Fruit fly (Drosophila melanogaster) whole organism, prepupa: ENCODE measurements around the gene thw.

Experiments
- CG10669 ChIP-seq: fragments of 200-800 bp; sonication (Bioruptor generic); optimal IDR thresholded peaks from 3 replicates; lab custom pipeline; 2018; ENCODE audit warnings: missing biosample characterization, mild to moderate bottlenecking, missing genetic modification characterization, moderate library complexity
- CG11294 ChIP-seq: fragments of 200-800 bp; sonication (Bioruptor generic); IDR thresholded peaks from 2 replicates; pipeline ENCODE4 v1.3.6; 2022; ENCODE audit warnings: missing biosample characterization, missing genetic modification characterization
- CG11902 ChIP-seq: fragments of 200-800 bp; sonication (Bioruptor generic); optimal IDR thresholded peaks from 3 replicates; lab custom pipeline; 2016; ENCODE audit warnings: missing biosample characterization, missing genetic modification characterization
- CG15336 ChIP-seq: fragments of 200-800 bp; sonication (Bioruptor generic); IDR thresholded peaks from 2 replicates; pipeline ENCODE4 v1.3.6; 2022; ENCODE audit warnings: missing biosample characterization, missing genetic modification characterization
- CG16779 ChIP-seq: fragments of 200-800 bp; sonication (Bioruptor generic); optimal IDR thresholded peaks from 3 replicates; lab custom pipeline; 2017; ENCODE audit warnings: missing biosample characterization, mild to moderate bottlenecking, missing genetic modification characterization
- CG3032 ChIP-seq: fragments of 200-800 bp; optimal IDR thresholded peaks from 2 replicates; lab custom pipeline; 2019; ENCODE audit warnings: missing biosample characterization, mild to moderate bottlenecking, missing genetic modification characterization, moderate library complexity
- CG31627 ChIP-seq: fragments of 200-800 bp; sonication (Bioruptor generic); optimal IDR thresholded peaks from 3 replicates; lab custom pipeline; 2016; ENCODE audit warnings: missing biosample characterization, missing genetic modification characterization
- CG32006 ChIP-seq: fragments of 200-800 bp; sonication (Bioruptor generic); optimal IDR thresholded peaks from 3 replicates; lab custom pipeline; 2017; ENCODE audit warnings: missing biosample characterization, mild to moderate bottlenecking, missing genetic modification characterization
- CG34406 ChIP-seq: fragments of 200-800 bp; sonication (Bioruptor generic); optimal IDR thresholded peaks from 3 replicates; lab custom pipeline; 2016; ENCODE audit warnings: missing biosample characterization, missing genetic modification characterization
- CG6163 ChIP-seq: fragments of 200-800 bp; sonication (Bioruptor generic); IDR thresholded peaks from 3 replicates; pipeline ENCODE4 v1.3.6; 2022; ENCODE audit warnings: missing biosample characterization, missing genetic modification characterization
- CG6792 ChIP-seq: fragments of 200-800 bp; sonication (Bioruptor generic); optimal IDR thresholded peaks from 3 replicates; lab custom pipeline; 2016; ENCODE audit warnings: missing biosample characterization, missing genetic modification characterization
- CG6808 ChIP-seq: fragments of 200-800 bp; sonication (Bioruptor generic); optimal IDR thresholded peaks from 3 replicates; lab custom pipeline; 2017; ENCODE audit warnings: missing biosample characterization, missing genetic modification characterization, mild to moderate bottlenecking, moderate library complexity, missing genetic modification reagents
- CG7368 ChIP-seq: fragments of 200-800 bp; sonication (Bioruptor generic); optimal IDR thresholded peaks from 3 replicates; lab custom pipeline; 2016; ENCODE audit warnings: missing biosample characterization, missing genetic modification characterization
- CG8632 ChIP-seq: fragments of 200-800 bp; sonication (Bioruptor generic); optimal IDR thresholded peaks from 3 replicates; lab custom pipeline; 2016; ENCODE audit warnings: missing biosample characterization, missing genetic modification characterization
- CG9139 ChIP-seq: fragments of 200-800 bp; sonication (Bioruptor generic); optimal IDR thresholded peaks from 3 replicates; lab custom pipeline; 2017; ENCODE audit warnings: missing biosample characterization, mild to moderate bottlenecking, missing genetic modification characterization
- Eip78C ChIP-seq: fragments of 200-800 bp; sonication (Bioruptor generic); peaks from one replicate; lab custom pipeline; 2016; ENCODE audit warnings: missing biosample characterization, missing genetic modification characterization
- Eip93F ChIP-seq: fragments of 200-800 bp; sonication (Bioruptor generic); optimal IDR thresholded peaks from 2 replicates; lab custom pipeline; 2016; ENCODE audit warnings: missing biosample characterization, mild to moderate bottlenecking, missing genetic modification characterization
- Ets21C ChIP-seq: fragments of 200-800 bp; sonication (Bioruptor generic); optimal IDR thresholded peaks from 3 replicates; lab custom pipeline; 2016; ENCODE audit warnings: missing biosample characterization, missing genetic modification characterization
- Ets96B ChIP-seq: fragments of 200-800 bp; optimal IDR thresholded peaks from 2 replicates; lab custom pipeline; 2019; ENCODE audit warnings: missing biosample characterization, mild to moderate bottlenecking, missing genetic modification characterization, moderate library complexity
- Hr38 ChIP-seq: sonication (Bioruptor generic); optimal IDR thresholded peaks from 2 replicates; lab custom pipeline; 2016; ENCODE audit warnings: missing biosample characterization, missing genetic modification characterization
- Met ChIP-seq: fragments of 200-800 bp; sonication (Bioruptor generic); optimal IDR thresholded peaks from 3 replicates; lab custom pipeline; 2016; ENCODE audit warnings: missing biosample characterization, missing genetic modification characterization
- OdsH ChIP-seq: fragments of 200-800 bp; sonication (Bioruptor generic); optimal IDR thresholded peaks from 3 replicates; lab custom pipeline; 2016; ENCODE audit warnings: missing biosample characterization, missing genetic modification characterization
- Sox102F ChIP-seq: fragments of 200-800 bp; sonication (Bioruptor generic); optimal IDR thresholded peaks from 2 replicates; lab custom pipeline; 2016; ENCODE audit warnings: missing biosample characterization, mild to moderate bottlenecking, missing genetic modification characterization
- Sox14 ChIP-seq: fragments of 200-800 bp; sonication (Bioruptor generic); optimal IDR thresholded peaks from 3 replicates; lab custom pipeline; 2016; ENCODE audit warnings: missing biosample characterization, missing genetic modification characterization
- Sox15 ChIP-seq: fragments of 200-800 bp; sonication (Bioruptor generic); optimal IDR thresholded peaks from 3 replicates; lab custom pipeline; 2016; ENCODE audit warnings: missing biosample characterization, missing genetic modification characterization
- cyc ChIP-seq: fragments of 200-800 bp; sonication (Bioruptor generic); optimal IDR thresholded peaks from 3 replicates; lab custom pipeline; 2016; ENCODE audit warnings: missing biosample characterization, missing genetic modification characterization
- dsx ChIP-seq: fragments of 200-800 bp; optimal IDR thresholded peaks from 3 replicates; lab custom pipeline; 2019; ENCODE audit warnings: missing biosample characterization, mild to moderate bottlenecking, missing genetic modification characterization, moderate library complexity; ENCODE audit not compliant: poor library complexity, severe bottlenecking
- eg ChIP-seq: fragments of 200-800 bp; sonication (Bioruptor generic); IDR thresholded peaks from 3 replicates; pipeline ENCODE4 v1.3.6; 2022; ENCODE audit warnings: missing biosample characterization, missing genetic modification characterization
- fkh ChIP-seq: fragments of 200-800 bp; sonication (Bioruptor generic); optimal IDR thresholded peaks from 3 replicates; lab custom pipeline; 2017; ENCODE audit warnings: missing biosample characterization, mild to moderate bottlenecking, missing genetic modification characterization, moderate library complexity
- spab ChIP-seq: fragments of 200-800 bp; sonication (Bioruptor generic); optimal IDR thresholded peaks from 2 replicates; lab custom pipeline; 2017; ENCODE audit warnings: missing biosample characterization, mild to moderate bottlenecking, missing genetic modification characterization, missing genetic modification reagents
- ss ChIP-seq, 2 experiments: fragments of 200-800 bp; sonication (Bioruptor generic); optimal IDR thresholded peaks; 2 replicates in 1 of 2; 3 replicates in 1 of 2; lab custom pipeline; 2017 to 2018; ENCODE audit warnings: mild to moderate bottlenecking in 2 of 2, missing biosample characterization in 2 of 2, missing genetic modification characterization in 2 of 2, moderate library complexity in 1 of 2
- svp ChIP-seq: fragments of 200-800 bp; sonication (Bioruptor generic); peaks from one replicate; lab custom pipeline; 2016; ENCODE audit warnings: missing biosample characterization, missing genetic modification characterization

thw gene

dm6 chr3R:7265567-7266208, 41.5 kb downstream of the thw start, which contains the start of the genes Gld and Syt4:
Gene Gld, minus strand, starts transcription at chr3R:7265703.
Gene Syt4, plus strand, starts transcription at chr3R:7266065.
- TF ChIP-seq Eip78C (peak; percentile 44), eg (peak; percentile 8; the same call in 1 of the 3 replicates), Ets96B (no peak), CG3032 (tag; lab: Kevin White, UChicago) (no peak), svp (GFP tag; lab: Kevin White, UChicago) (peak; percentile 14), CG10669 (no peak), CG7368 (GFP tag; lab: Kevin White, UChicago) (no peak)

- TF ChIP-seq CG6808 (GFP tag; lab: Kevin White, UChicago) (no peak), Sox14 (GFP tag; lab: Kevin White, UChicago) (no peak), Met (GFP tag; lab: Kevin White, UChicago) (no peak), Eip93F (GFP tag; lab: Kevin White, UChicago) (no peak)
These were observed 50.8 kb downstream of the thw start for dm6 chr3R:7274973-7275525.

dm6 chr3R:7276782-7277181, 52.6 kb downstream of the thw start:
- no peak for TF ChIP-seq CG6792 (GFP tag; lab: Kevin White, UChicago)
- TF ChIP-seq, all 60 proteins: peak for 0

- TF ChIP-seq Sox102F (peak; percentile 11), CG11294 (GFP tag; lab: Robert Waterston, UW) (no peak), Met (GFP tag; lab: Kevin White, UChicago) (no peak), Sox14 (GFP tag; lab: Kevin White, UChicago) (no peak), CG8632 (no peak), eg (peak; percentile 45; the same call in 1 of the 3 replicates), CG6163 (GFP tag; lab: Robert Waterston, UW) (0 out of 3 replicates have a peak, but pooled peaks have one; percentile 45), fkh (GFP tag; lab: Kevin White, UChicago) (no peak), CG9139 (GFP tag; lab: Kevin White, UChicago) (peak; percentile 11), CG6808 (GFP tag; lab: Kevin White, UChicago) (peak; percentile 14), ss (GFP tag; optimal IDR thresholded peaks at IDR 0.05; lab: Kevin White, UChicago) (peak; percentile 5 to 35), svp (GFP tag; lab: Kevin White, UChicago) (peak; percentile 63)
These were observed 58.2 kb downstream of the thw start for dm6 chr3R:7282244-7282890.

dm6 chr3R:7285662-7286061, 61.4 kb downstream of the thw start, which contains the start of gene RacGAP84C:
Gene RacGAP84C, plus strand, starts transcription at chr3R:7285962.
- no peak for TF ChIP-seq dsx (GFP tag; lab: Kevin White, UChicago)
- TF ChIP-seq Sox15 (GFP tag; lab: Kevin White, UChicago) = no peak
- no peak for TF ChIP-seq OdsH (GFP tag; lab: Kevin White, UChicago)
- no peak for TF ChIP-seq CG15336 (GFP tag; lab: Robert Waterston, UW)
- TF ChIP-seq cyc (GFP tag; lab: Kevin White, UChicago) = no peak
- no peak for TF ChIP-seq CG34406 (GFP tag; lab: Kevin White, UChicago)
- no peak for TF ChIP-seq Hr38 (GFP tag; lab: Kevin White, UChicago)
- no peak for TF ChIP-seq CG9139 (GFP tag; lab: Kevin White, UChicago)
- TF ChIP-seq Sox14 (GFP tag; lab: Kevin White, UChicago) = no peak
- no peak for TF ChIP-seq Ets21C (GFP tag; lab: Kevin White, UChicago)
- no peak for TF ChIP-seq spab
- no peak for TF ChIP-seq CG32006 (GFP tag; lab: Kevin White, UChicago)
- TF ChIP-seq Ets96B = no peak
- TF ChIP-seq CG10669 = no peak
- no peak for TF ChIP-seq svp (GFP tag; lab: Kevin White, UChicago)
- TF ChIP-seq Sox102F = no peak
- no peak for TF ChIP-seq CG31627
- no peak for TF ChIP-seq CG11902 (GFP tag; lab: Kevin White, UChicago)
- no peak for TF ChIP-seq CG16779
